Worm (Caenorhabditis elegans): ENCODE measurements around the gene col-155.

col-155 gene

DNA sequence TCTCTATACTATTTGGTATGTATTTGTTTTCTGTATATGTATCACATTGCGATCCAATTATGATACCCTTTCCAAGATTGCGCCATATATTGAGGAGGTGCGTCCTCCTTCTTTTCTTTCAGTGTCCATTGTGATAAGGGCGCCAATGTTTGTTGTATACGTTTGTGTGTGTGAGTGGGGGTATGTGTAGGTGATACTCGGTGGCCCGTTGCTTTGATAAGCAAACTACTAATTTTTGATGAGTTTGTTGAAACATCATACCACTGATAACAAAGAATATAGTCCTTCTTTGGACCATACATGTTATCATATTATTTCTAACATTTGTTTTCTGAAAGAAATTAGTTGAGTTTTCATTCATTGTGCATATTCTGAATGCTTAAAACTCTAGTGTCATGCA, 14.0 kb upstream of the col-155 start:
- TF ChIP-seq dve-1 (tag; optimal IDR thresholded peaks at IDR 0.05; ENCODE audit: insufficient read depth): peak; percentile 53
- TF ChIP-seq lin-29 (GFP tag; IDR thresholded peaks at IDR 0.05): no peak
- TF ChIP-seq aha-1 (tag): peak; percentile 44
- TF ChIP-seq vab-7 (GFP tag; IDR thresholded peaks at IDR 0.05): no peak
- TF ChIP-seq hlh-11 (tag; optimal IDR thresholded peaks at IDR 0.05): peak; percentile 55
- TF ChIP-seq rbr-2 (tag; optimal IDR thresholded peaks at IDR 0.05): no peak
- no peak for TF ChIP-seq daf-16 (GFP tag; optimal IDR thresholded peaks at IDR 0.05)
- peak; percentile 76 for TF ChIP-seq daf-16 (tag; optimal IDR thresholded peaks at IDR 0.05)
- 0 out of 2 replicates have a peak, but pooled peaks have one; percentile 38 for TF ChIP-seq php-3 (GFP tag; IDR thresholded peaks at IDR 0.05)
- TF ChIP-seq pqm-1 (tag; optimal IDR thresholded peaks at IDR 0.05): peak; percentile 64
- TF ChIP-seq nhr-28 (tag; optimal IDR thresholded peaks at IDR 0.05): peak; percentile 32

DNA sequence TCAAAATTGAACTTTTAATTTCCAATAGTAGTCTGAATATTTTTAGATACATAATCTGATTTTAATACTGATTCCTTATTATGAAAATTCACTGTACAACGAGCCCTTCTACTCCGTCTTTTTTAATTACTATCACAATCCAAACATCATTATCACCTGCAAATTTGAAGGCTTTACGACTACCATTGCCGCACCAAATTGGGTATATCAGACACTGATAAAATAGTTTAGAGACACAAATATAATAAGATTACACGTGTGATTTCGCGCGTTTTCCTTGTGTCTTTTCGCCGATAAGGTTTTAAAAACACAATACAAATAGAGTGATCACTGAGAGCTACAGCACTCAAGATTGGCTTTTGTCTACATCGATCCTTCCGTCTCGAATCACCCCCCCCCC, 13.4 kb upstream of the col-155 start:
- TF ChIP-seq madf-9 (GFP tag; conservative IDR thresholded peaks at IDR 0.05) (no peak), aha-1 (tag) (no peak), lin-1 (GFP tag; IDR thresholded peaks at IDR 0.05) (no peak), aly-2 (tag; optimal IDR thresholded peaks at IDR 0.05) (no peak), Y105C5A.15 (GFP tag; IDR thresholded peaks at IDR 0.05) (no peak), ama-1 (optimal IDR thresholded peaks at IDR 0.05) (no peak), T26A8.4 (GFP tag; IDR thresholded peaks at IDR 0.05) (no peak), nhr-10 (tag; optimal IDR thresholded peaks at IDR 0.05) (no peak), lsy-2 (tag; optimal IDR thresholded peaks at IDR 0.05) (no peak), F10B5.3 (tag; optimal IDR thresholded peaks at IDR 0.05) (no peak), lin-15B (tag; optimal IDR thresholded peaks at IDR 0.05) (no peak), F37D6.2 (tag; optimal IDR thresholded peaks at IDR 0.05) (no peak), nhr-48 (tag; optimal IDR thresholded peaks at IDR 0.05) (no peak), pqm-1 (tag; optimal IDR thresholded peaks at IDR 0.05) (peak; percentile 34), gei-8 (GFP tag; optimal IDR thresholded peaks at IDR 0.05) (no peak), hlh-11 (tag; optimal IDR thresholded peaks at IDR 0.05) (no peak), lim-7 (GFP tag; IDR thresholded peaks at IDR 0.05) (no peak), daf-16 (GFP tag; optimal IDR thresholded peaks at IDR 0.05) (no peak), daf-16 (tag; optimal IDR thresholded peaks at IDR 0.05) (peak; percentile 50), mxl-3 (GFP tag; optimal IDR thresholded peaks at IDR 0.05) (peak; percentile 21), nhr-28 (tag; optimal IDR thresholded peaks at IDR 0.05) (no peak), nhr-25 (tag; optimal IDR thresholded peaks at IDR 0.05; ENCODE audit: borderline replicate concordance, insufficient read depth) (no peak), lin-38 (GFP tag; IDR thresholded peaks at IDR 0.05) (no peak), saeg-2 (GFP tag; IDR thresholded peaks at IDR 0.05) (no peak), mdt-29 (GFP tag; IDR thresholded peaks at IDR 0.05) (no peak), F26F4.8 (GFP tag; conservative IDR thresholded peaks at IDR 0.05) (no peak), ceh-62 (tag; optimal IDR thresholded peaks at IDR 0.05) (no peak)

DNA sequence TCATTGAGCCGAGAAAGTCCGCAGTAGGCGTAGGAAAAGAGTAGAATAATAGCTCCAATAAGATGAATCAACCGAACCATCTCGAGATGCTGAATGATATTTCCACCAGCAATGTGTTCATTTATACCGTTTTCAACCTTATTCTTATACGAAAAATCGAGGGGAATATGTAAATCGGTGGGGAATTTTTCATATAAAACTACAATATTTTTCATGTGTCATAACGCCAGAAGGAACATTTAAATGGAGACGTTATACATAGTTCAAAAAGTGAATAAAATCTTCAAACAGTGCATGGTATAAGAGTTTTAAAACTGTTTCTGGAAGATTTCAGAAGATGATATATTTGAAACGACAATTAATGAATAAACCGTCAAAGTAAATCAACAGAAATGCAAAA, 12.9 kb upstream of the col-155 start, which contains the start of gene nas-19:
TSS of gene nas-19 (minus strand) at position 101 of the 400 bp plus-strand sequence.
- TF ChIP-seq daf-8 (GFP tag; IDR thresholded peaks at IDR 0.05) (no peak), arid-1 (GFP tag; conservative IDR thresholded peaks at IDR 0.05) (no peak), nhr-41 (GFP tag; IDR thresholded peaks at IDR 0.05) (no peak), snpc-4 (tag; optimal IDR thresholded peaks at IDR 0.05) (no peak), fos-1 (tag; optimal IDR thresholded peaks at IDR 0.05) (no peak), aha-1 (tag) (peak; percentile 66), dve-1 (tag; optimal IDR thresholded peaks at IDR 0.05; ENCODE audit: insufficient read depth) (no peak), lin-29 (GFP tag; IDR thresholded peaks at IDR 0.05) (no peak)

DNA sequence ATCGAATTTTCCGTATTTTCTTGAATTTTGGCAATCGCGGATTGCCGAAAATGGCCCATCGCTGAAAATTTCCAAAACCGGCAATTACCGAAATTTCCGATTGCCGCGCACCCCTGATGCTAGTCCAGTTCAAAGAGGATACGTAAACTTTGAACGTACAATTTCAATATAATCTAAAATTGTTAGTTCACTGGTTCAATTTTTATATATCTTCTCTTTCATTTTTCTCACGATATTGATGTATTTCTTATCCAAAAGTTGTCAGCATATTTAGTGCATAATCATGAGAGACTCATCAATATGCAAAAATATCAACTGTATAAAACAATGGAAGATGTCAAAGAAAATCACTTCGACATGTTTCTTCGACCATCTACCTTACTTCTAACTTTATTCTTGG, 8.9 kb upstream of the col-155 start, which contains the start of gene nas-17:
TSS of gene nas-17 (plus strand) at position 301 of the 400 bp plus-strand sequence.
- TF ChIP-seq mdt-29 (GFP tag; IDR thresholded peaks at IDR 0.05) (no peak), hlh-11 (tag; optimal IDR thresholded peaks at IDR 0.05) (no peak), nhr-10 (tag; optimal IDR thresholded peaks at IDR 0.05) (no peak), ceh-44 (GFP tag; IDR thresholded peaks at IDR 0.05) (no peak), ctbp-1 (GFP tag; IDR thresholded peaks at IDR 0.05) (no peak), nhr-28 (tag; optimal IDR thresholded peaks at IDR 0.05) (no peak), Y75B8A.6 (GFP tag; IDR thresholded peaks at IDR 0.05) (no peak), nhr-76 (tag; optimal IDR thresholded peaks at IDR 0.05) (no peak), snpc-4 (tag; optimal IDR thresholded peaks at IDR 0.05) (no peak), nhr-41 (GFP tag; IDR thresholded peaks at IDR 0.05) (no peak), Y5F2A.4 (GFP tag; optimal IDR thresholded peaks at IDR 0.05) (no peak), mdl-1 (tag; optimal IDR thresholded peaks at IDR 0.05) (no peak), F37D6.2 (tag; optimal IDR thresholded peaks at IDR 0.05) (no peak), attf-4 (tag; optimal IDR thresholded peaks at IDR 0.05) (no peak), dpl-1 (GFP tag; optimal IDR thresholded peaks at IDR 0.05) (no peak), hif-1 (tag; optimal IDR thresholded peaks at IDR 0.05) (no peak)

Data from whole organism, L4 larva.